Fruit fly (Drosophila melanogaster) whole organism, embryonic: ENCODE data around the gene slf.
A peak's percentile ranks its signal among the peaks of the same experiment; 100 is the strongest.

Experiments used
- Atf6 ChIP-seq: fragments of 200-800 bp; sonication (Bioruptor generic); IDR thresholded peaks from 2 replicates; pipeline ENCODE4 v1.3.6; 2022; ENCODE audit warnings: missing biosample characterization, missing genetic modification characterization
- BEAF-32 ChIP-seq: fragments of 200-800 bp; sonication (Bioruptor generic); optimal IDR thresholded peaks from 3 replicates; lab custom pipeline; 2017; ENCODE audit warnings: missing biosample characterization, missing genetic modification characterization, mild to moderate bottlenecking, moderate library complexity, missing genetic modification reagents
- BtbVII ChIP-seq: fragments of 200-800 bp; sonication (Bioruptor generic); optimal IDR thresholded peaks from 3 replicates; lab custom pipeline; 2017; ENCODE audit warnings: missing biosample characterization, mild to moderate bottlenecking, missing genetic modification characterization
- C15 ChIP-seq: fragments of 200-800 bp; sonication (Bioruptor generic); IDR thresholded peaks from 3 replicates; pipeline ENCODE4 v1.3.6; 2022; ENCODE audit warnings: missing biosample characterization, missing genetic modification characterization
- CG10654 ChIP-seq: fragments of 200-800 bp; sonication (Bioruptor generic); optimal IDR thresholded peaks from 2 replicates; lab custom pipeline; 2016; ENCODE audit warnings: missing biosample characterization, missing genetic modification characterization
- CG10959 ChIP-seq: fragments of 200-800 bp; sonication (Bioruptor generic); IDR thresholded peaks from 2 replicates; pipeline ENCODE4 v1.3.6; 2022; ENCODE audit warnings: missing biosample characterization, missing genetic modification characterization
- CG11247 ChIP-seq: fragments of 200-800 bp; sonication (Bioruptor generic); IDR thresholded peaks from 2 replicates; pipeline ENCODE4 v1.3.6; 2022; ENCODE audit warnings: missing biosample characterization, missing genetic modification characterization
- CG12391 ChIP-seq: fragments of 200-800 bp; sonication (Bioruptor generic); optimal IDR thresholded peaks from 3 replicates; lab custom pipeline; 2018; ENCODE audit warnings: missing biosample characterization, mild to moderate bottlenecking, missing genetic modification characterization, moderate library complexity
- CG14710 ChIP-seq: fragments of 200-800 bp; sonication (Bioruptor generic); optimal IDR thresholded peaks from 3 replicates; lab custom pipeline; 2019; ENCODE audit warnings: missing biosample characterization, mild to moderate bottlenecking, missing genetic modification characterization, moderate library complexity
- CG15514 ChIP-seq: fragments of 200-800 bp; sonication (Bioruptor generic); optimal IDR thresholded peaks from 3 replicates; lab custom pipeline; 2017; ENCODE audit warnings: missing biosample characterization, missing genetic modification characterization, mild to moderate bottlenecking, moderate library complexity, missing genetic modification reagents
- CG1647 ChIP-seq: fragments of 200-800 bp; sonication (Bioruptor generic); optimal IDR thresholded peaks from 3 replicates; lab custom pipeline; 2016; ENCODE audit warnings: missing biosample characterization, missing genetic modification characterization
- CG17568 ChIP-seq: fragments of 200-800 bp; sonication (Bioruptor generic); optimal IDR thresholded peaks from 2 replicates; lab custom pipeline; 2018; ENCODE audit warnings: missing biosample characterization, mild to moderate bottlenecking, missing genetic modification characterization, moderate library complexity
- CG17829 ChIP-seq: fragments of 200-800 bp; optimal IDR thresholded peaks from 2 replicates; lab custom pipeline; 2019; ENCODE audit warnings: missing biosample characterization, mild to moderate bottlenecking, missing genetic modification characterization, moderate library complexity
- CG18599 ChIP-seq: fragments of 200-800 bp; sonication (Bioruptor generic); optimal IDR thresholded peaks from 3 replicates; lab custom pipeline; 2017; ENCODE audit warnings: missing biosample characterization, missing genetic modification characterization, mild to moderate bottlenecking, moderate library complexity, missing genetic modification reagents
- CG2875 ChIP-seq: fragments of 200-800 bp; sonication (Bioruptor generic); optimal IDR thresholded peaks from 2 replicates; lab custom pipeline; 2017; ENCODE audit warnings: missing biosample characterization, mild to moderate bottlenecking, missing genetic modification characterization, missing genetic modification reagents
- CG4617 ChIP-seq: fragments of 200-800 bp; sonication (Bioruptor generic); optimal IDR thresholded peaks from 3 replicates; lab custom pipeline; 2016; ENCODE audit warnings: missing biosample characterization, missing genetic modification characterization, borderline replicate concordance
- CG6854 ChIP-seq: fragments of 200-800 bp; sonication (Bioruptor generic); optimal IDR thresholded peaks from 3 replicates; lab custom pipeline; 2017; ENCODE audit warnings: missing biosample characterization, mild to moderate bottlenecking, missing genetic modification characterization
- CG7963 ChIP-seq: fragments of 200-800 bp; sonication (Bioruptor generic); IDR thresholded peaks from 3 replicates; pipeline ENCODE4 v1.3.6; 2022; ENCODE audit warnings: missing biosample characterization, missing genetic modification characterization; ENCODE audit not compliant: partially characterized antibody
- CG8089 ChIP-seq: fragments of 200-800 bp; sonication (Bioruptor generic); optimal IDR thresholded peaks from 3 replicates; lab custom pipeline; 2016; ENCODE audit warnings: missing biosample characterization, missing genetic modification characterization
- Dek ChIP-seq: fragments of 200-800 bp; sonication (Bioruptor generic); optimal IDR thresholded peaks from 3 replicates; lab custom pipeline; 2019; ENCODE audit warnings: missing biosample characterization, mild to moderate bottlenecking, missing genetic modification characterization, moderate library complexity
- Doc3 ChIP-seq: fragments of 200-800 bp; sonication (Bioruptor generic); IDR thresholded peaks from 3 replicates; pipeline ENCODE4 v1.3.6; 2022; ENCODE audit warnings: missing biosample characterization, missing genetic modification characterization; ENCODE audit not compliant: partially characterized antibody
- ERR ChIP-seq: fragments of 200-800 bp; sonication (Bioruptor generic); optimal IDR thresholded peaks from 2 replicates; lab custom pipeline; 2016; ENCODE audit warnings: missing biosample characterization, missing genetic modification characterization
- GATAe ChIP-seq: fragments of 200-800 bp; sonication (Bioruptor generic); conservative IDR thresholded peaks from 2 replicates; pipeline ENCODE4 v1.3.6; 2022; ENCODE audit warnings: missing biosample characterization, missing genetic modification characterization
- HLH4C ChIP-seq: fragments of 200-800 bp; sonication (Bioruptor generic); IDR thresholded peaks from 3 replicates; pipeline ENCODE4 v1.3.6; 2022; ENCODE audit warnings: missing biosample characterization, missing genetic modification characterization; ENCODE audit not compliant: partially characterized antibody
- Hsf ChIP-seq: fragments of 200-800 bp; sonication (Bioruptor generic); optimal IDR thresholded peaks from 3 replicates; lab custom pipeline; 2016; ENCODE audit warnings: missing biosample characterization, missing genetic modification characterization
- Max ChIP-seq: fragments of 200-800 bp; sonication (Bioruptor generic); optimal IDR thresholded peaks from 2 replicates; lab custom pipeline; 2016; ENCODE audit warnings: missing biosample characterization, mild to moderate bottlenecking, missing genetic modification characterization
- Nf-YC ChIP-seq: fragments of 200-800 bp; optimal IDR thresholded peaks from 3 replicates; lab custom pipeline; 2019; ENCODE audit warnings: missing biosample characterization, mild to moderate bottlenecking, missing genetic modification characterization, moderate library complexity
- Ssrp ChIP-seq: fragments of 200-800 bp; sonication (Bioruptor generic); optimal IDR thresholded peaks from 2 replicates; lab custom pipeline; 2018; ENCODE audit warnings: missing biosample characterization, mild to moderate bottlenecking, missing genetic modification characterization, moderate library complexity
- Usf ChIP-seq: fragments of 200-800 bp; sonication (Bioruptor generic); optimal IDR thresholded peaks from 2 replicates; lab custom pipeline; 2017; ENCODE audit warnings: missing genotype, missing biosample characterization, missing genetic modification characterization
- bbx ChIP-seq: fragments of 200-800 bp; sonication (Bioruptor generic); IDR thresholded peaks from 2 replicates; pipeline ENCODE4 v1.3.6; 2022; ENCODE audit warnings: missing biosample characterization, missing genetic modification characterization; ENCODE audit not compliant: partially characterized antibody
- crp ChIP-seq, 2 experiments: fragments of 200-800 bp; sonication (Bioruptor generic); optimal IDR thresholded peaks; 2 replicates in 1 of 2; 3 replicates in 1 of 2; lab custom pipeline; 2017; ENCODE audit warnings: missing biosample characterization in 2 of 2, missing genetic modification characterization in 2 of 2, mild to moderate bottlenecking in 1 of 2, moderate library complexity in 1 of 2
- fd3F ChIP-seq: fragments of 200-800 bp; sonication (Bioruptor generic); optimal IDR thresholded peaks from 2 replicates; lab custom pipeline; 2018; ENCODE audit warnings: missing biosample characterization, mild to moderate bottlenecking, missing genetic modification characterization, moderate library complexity
- gro ChIP-seq: fragments of 200-800 bp; sonication (Bioruptor generic); optimal IDR thresholded peaks from 2 replicates; lab custom pipeline; 2016; ENCODE audit warnings: missing biosample characterization, missing genetic modification characterization
- gsb-n ChIP-seq: fragments of 200-800 bp; sonication (Bioruptor generic); optimal IDR thresholded peaks from 3 replicates; lab custom pipeline; 2018; ENCODE audit warnings: missing biosample characterization, mild to moderate bottlenecking, missing genetic modification characterization
- mam ChIP-seq: fragments of 200-800 bp; sonication (Bioruptor generic); optimal IDR thresholded peaks from 3 replicates; lab custom pipeline; 2016; ENCODE audit warnings: missing biosample characterization, missing genetic modification characterization
- odd ChIP-seq: fragments of 200-800 bp; sonication (Bioruptor generic); optimal IDR thresholded peaks from 2 replicates; lab custom pipeline; 2017; ENCODE audit warnings: missing biosample characterization, mild to moderate bottlenecking, missing genetic modification characterization
- otp ChIP-seq: fragments of 200-800 bp; sonication (Bioruptor generic); IDR thresholded peaks from 3 replicates; pipeline ENCODE4, ENCODE4 v1.3.6; 2022; ENCODE audit warnings: missing biosample characterization, missing genetic modification characterization
- pnt ChIP-seq: fragments of 200-800 bp; sonication (Bioruptor generic); optimal IDR thresholded peaks from 3 replicates; lab custom pipeline; 2016; ENCODE audit warnings: missing biosample characterization, missing genetic modification characterization
- rib ChIP-seq: fragments of 200-800 bp; sonication (Bioruptor generic); IDR thresholded peaks from 2 replicates; pipeline ENCODE4 v1.3.6; 2022; ENCODE audit warnings: missing biosample characterization, missing genetic modification characterization
- row ChIP-seq: fragments of 200-800 bp; sonication (Bioruptor generic); IDR thresholded peaks from 3 replicates; pipeline ENCODE4 v1.3.6; 2022; ENCODE audit warnings: missing biosample characterization, missing genetic modification characterization
- sens-2 ChIP-seq: fragments of 200-800 bp; sonication (Bioruptor generic); IDR thresholded peaks from 2 replicates; pipeline ENCODE4 v1.3.6; 2022; ENCODE audit warnings: missing biosample characterization, missing genetic modification characterization
- sim ChIP-seq: fragments of 200-800 bp; sonication (Bioruptor generic); IDR thresholded peaks from 2 replicates; pipeline ENCODE4 v1.3.6; 2022; ENCODE audit warnings: missing biosample characterization, missing genetic modification characterization
- sisA ChIP-seq: fragments of 200-800 bp; sonication (Bioruptor generic); IDR thresholded peaks from 2 replicates; pipeline ENCODE4 v1.3.6; 2022; ENCODE audit warnings: missing biosample characterization, missing genetic modification characterization
- slbo ChIP-seq: fragments of 200-800 bp; sonication (Bioruptor generic); IDR thresholded peaks from 2 replicates; pipeline ENCODE4 v1.3.6; 2022; ENCODE audit warnings: missing biosample characterization, missing genetic modification characterization
- slp2 ChIP-seq: fragments of 200-800 bp; sonication (Bioruptor generic); optimal IDR thresholded peaks from 2 replicates; lab custom pipeline; 2016; ENCODE audit warnings: missing biosample characterization, missing genetic modification characterization
- stwl ChIP-seq: fragments of 200-800 bp; sonication (Bioruptor generic); optimal IDR thresholded peaks from 3 replicates; lab custom pipeline; 2018; ENCODE audit warnings: missing biosample characterization, mild to moderate bottlenecking, missing genetic modification characterization, moderate library complexity
- sug ChIP-seq: fragments of 200-800 bp; optimal IDR thresholded peaks from 2 replicates; lab custom pipeline; 2019; ENCODE audit warnings: missing biosample characterization, mild to moderate bottlenecking, missing genetic modification characterization, moderate library complexity
- unc-4 ChIP-seq: fragments of 200-800 bp; sonication (Bioruptor generic); IDR thresholded peaks from 2 replicates; pipeline ENCODE4 v1.3.6; 2022; ENCODE audit warnings: missing biosample characterization, missing genetic modification characterization; ENCODE audit not compliant: partially characterized antibody
- usp ChIP-seq: fragments of >200 bp; optimal IDR thresholded peaks from 2 replicates; lab custom pipeline; 2017; ENCODE audit warnings: missing biosample characterization, missing genetic modification characterization
- wor ChIP-seq: fragments of 200-800 bp; sonication (Bioruptor generic); IDR thresholded peaks from 2 replicates; pipeline ENCODE4 v1.3.6; 2022; ENCODE audit warnings: missing biosample characterization, missing genetic modification characterization

Gene slf

DNA sequence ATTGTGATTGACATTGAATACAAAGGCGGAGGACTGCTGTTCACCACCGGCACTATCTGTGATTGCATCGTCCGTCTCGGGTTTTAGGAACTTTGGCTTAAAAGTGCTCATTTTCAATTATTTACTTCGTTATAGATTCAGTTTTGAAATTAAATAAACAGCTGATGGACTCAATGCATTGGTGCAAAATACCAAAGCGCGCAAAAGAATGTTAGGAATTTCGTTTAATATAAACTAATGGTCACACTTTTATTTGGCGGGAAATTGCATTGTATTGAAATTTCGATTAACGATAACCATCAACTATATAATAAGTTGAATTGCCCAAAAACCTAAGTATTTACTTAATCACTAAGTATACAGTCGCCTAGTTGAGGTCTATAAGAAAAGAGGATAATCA is 16.3 kb upstream of the slf start, which contains the start of gene CG3225 (continued):
- peak; percentile 4 for TF ChIP-seq sug (tag; lab: Kevin White, UChicago)
- no peak for TF ChIP-seq Hsf (GFP tag; lab: Kevin White, UChicago)
- no peak for TF ChIP-seq sisA
- peak; percentile 7 for TF ChIP-seq CG4617 (GFP tag; lab: Kevin White, UChicago)
- no peak for TF ChIP-seq pnt (GFP tag; lab: Kevin White, UChicago)
- no peak for TF ChIP-seq mam (GFP tag; lab: Kevin White, UChicago)
- no peak for TF ChIP-seq fd3F (GFP tag; lab: Kevin White, UChicago)
- TF ChIP-seq CG10654 (GFP tag; lab: Kevin White, UChicago), result no peak
- TF ChIP-seq CG18599 (GFP tag; lab: Kevin White, UChicago), result no peak
- TF ChIP-seq CG10959 (GFP tag; lab: Robert Waterston, UW), result no peak
- peak; percentile 46 for TF ChIP-seq CG14710 (tag; lab: Kevin White, UChicago)
- no peak for TF ChIP-seq gsb-n
- peak; percentile 16 for TF ChIP-seq CG17829
- no peak for TF ChIP-seq slbo
- TF ChIP-seq Nf-YC (tag; lab: Kevin White, UChicago), result no peak
- no peak for TF ChIP-seq Dek
- TF ChIP-seq bbx, result peak; percentile 22; the same call in 1 of the 2 replicates
- TF ChIP-seq unc-4, result peak; percentile 43; the same call in 1 of the 2 replicates
- no peak for TF ChIP-seq sim
- no peak for TF ChIP-seq CG17568 (GFP tag; lab: Kevin White, UChicago)
- peak; percentile 78 to 94 for TF ChIP-seq crp (GFP tag; optimal IDR thresholded peaks at IDR 0.05; lab: Kevin White, UChicago)
- TF ChIP-seq Doc3, result peak; percentile 38; the same call in 1 of the 3 replicates
- no peak for TF ChIP-seq usp (GFP tag; lab: Kevin White, UChicago)
- TF ChIP-seq CG6854, result no peak
- TF ChIP-seq stwl, result peak; percentile 89
- TF ChIP-seq CG12391 (tag; lab: Kevin White, UChicago), result no peak
- TF ChIP-seq HLH4C (GFP tag; lab: Robert Waterston, UW), result peak; percentile 54; the same call in 2 of the 3 replicates
- TF ChIP-seq C15 (GFP tag; lab: Robert Waterston, UW), result no peak
- TF ChIP-seq Ssrp (tag; lab: Kevin White, UChicago), result no peak
- no peak for TF ChIP-seq CG1647 (GFP tag; lab: Kevin White, UChicago)
- TF ChIP-seq Usf (GFP tag; lab: Kevin White, UChicago), result no peak
- TF ChIP-seq CG8089 (GFP tag; lab: Kevin White, UChicago), result no peak
- no peak for TF ChIP-seq Atf6
- TF ChIP-seq rib (GFP tag; lab: Robert Waterston, UW), result no peak
- TF ChIP-seq CG15514 (GFP tag; lab: Kevin White, UChicago), result peak; percentile 52
- TF ChIP-seq wor, result no peak
- TF ChIP-seq odd (GFP tag; lab: Kevin White, UChicago), result no peak
- peak; percentile 4 for TF ChIP-seq gro
- TF ChIP-seq slp2 (GFP tag; lab: Kevin White, UChicago), result no peak
- no peak for TF ChIP-seq CG2875 (GFP tag; lab: Kevin White, UChicago)
- TF ChIP-seq sens-2 (GFP tag; lab: Robert Waterston, UW), result no peak
- no peak for TF ChIP-seq Max (GFP tag; lab: Kevin White, UChicago)
- no peak for TF ChIP-seq GATAe (GFP tag; lab: Robert Waterston, UW)
- peak; percentile 22; the same call in 1 of the 3 replicates for TF ChIP-seq row (GFP tag; lab: Robert Waterston, UW)
- TF ChIP-seq BEAF-32, result peak; percentile 28
- no peak for TF ChIP-seq CG11247 (GFP tag; lab: Robert Waterston, UW)
- TF ChIP-seq otp (GFP tag; lab: Robert Waterston, UW), result no peak
- no peak for TF ChIP-seq ERR (GFP tag; lab: Kevin White, UChicago)
- TF ChIP-seq CG7963 (GFP tag; lab: Robert Waterston, UW), result 0 out of 3 replicates have a peak, but pooled peaks have one; percentile 43
- TF ChIP-seq BtbVII, result no peak
